Worm (Caenorhabditis elegans) whole organism, L2 larva: ENCODE measurements around the gene dhgd-1.

ENCODE experiments used
- C34F6.9 ChIP-seq: fragments of 150-350 bp; optimal IDR thresholded peaks from 2 replicates; lab custom pipeline; 2014; ENCODE audit warnings: missing biosample characterization, missing genetic modification characterization
- F13H6.1 ChIP-seq: sonication (generic microtip); optimal IDR thresholded peaks from 2 replicates; lab custom pipeline; 2016; ENCODE audit warnings: missing genetic modification characterization, missing compliant biosample characterization
- R02D3.7 ChIP-seq: fragments of 150-350 bp; optimal IDR thresholded peaks from 2 replicates; lab custom pipeline; 2014; ENCODE audit warnings: missing biosample characterization, missing genetic modification characterization
- Y55F3AM.14 ChIP-seq: fragments of 200-800 bp; sonication (Bioruptor generic); optimal IDR thresholded peaks from 2 replicates; lab custom pipeline; 2018; ENCODE audit warnings: mild to moderate bottlenecking, missing genetic modification characterization, missing compliant biosample characterization
- alr-1 ChIP-seq: fragments of 150-350 bp; optimal IDR thresholded peaks from 2 replicates; lab custom pipeline; 2014; ENCODE audit warnings: missing biosample characterization, missing genetic modification characterization
- aly-2 ChIP-seq: fragments of 150-350 bp; optimal IDR thresholded peaks from 2 replicates; lab custom pipeline; 2014; ENCODE audit warnings: missing biosample characterization, missing genetic modification characterization
- ama-1 ChIP-seq: fragments of 150-350 bp; optimal IDR thresholded peaks from 2 replicates; lab custom pipeline; 2018; ENCODE audit warnings: inconsistent platforms
- blmp-1 ChIP-seq: sonication (generic microtip); optimal IDR thresholded peaks from 2 replicates; lab custom pipeline; 2017; ENCODE audit warnings: missing genetic modification characterization, mild to moderate bottlenecking, missing compliant biosample characterization, antibody characterized with exemption, moderate library complexity; ENCODE audit not compliant: insufficient read depth
- ceh-16 ChIP-seq: fragments of 150-350 bp; optimal IDR thresholded peaks from 2 replicates; lab custom pipeline; 2014; ENCODE audit warnings: missing biosample characterization, missing genetic modification characterization
- ceh-82 ChIP-seq: fragments of 150-350 bp; optimal IDR thresholded peaks from 2 replicates; lab custom pipeline; 2014; ENCODE audit warnings: missing biosample characterization, missing genetic modification characterization
- crh-2 ChIP-seq: sonication (generic microtip); optimal IDR thresholded peaks from 2 replicates; lab custom pipeline; 2017; ENCODE audit warnings: missing biosample characterization, missing genetic modification characterization
- elt-3 ChIP-seq: sonication (generic microtip); optimal IDR thresholded peaks from 2 replicates; lab custom pipeline; 2017; ENCODE audit warnings: missing biosample characterization, missing genetic modification characterization
- fos-1 ChIP-seq: fragments of 150-350 bp; optimal IDR thresholded peaks from 2 replicates; lab custom pipeline; 2014; ENCODE audit warnings: missing biosample characterization, missing genetic modification characterization
- gmeb-1 ChIP-seq: fragments of 150-350 bp; optimal IDR thresholded peaks from 2 replicates; lab custom pipeline; 2014; ENCODE audit warnings: missing biosample characterization, missing genetic modification characterization
- lin-39 ChIP-seq: fragments of 150-350 bp; optimal IDR thresholded peaks from 2 replicates; lab custom pipeline; 2014; ENCODE audit warnings: missing biosample characterization, missing genetic modification reagents, missing genetic modification characterization
- lsy-2 ChIP-seq, 2 experiments: fragments of 150-350 bp in 1 of 2; sonication (generic microtip) in 1 of 2; optimal IDR thresholded peaks; 2 replicates each; lab custom pipeline; 2014 to 2017; ENCODE audit warnings: missing biosample characterization in 2 of 2, missing genetic modification characterization in 2 of 2
- mab-5 ChIP-seq: fragments of 150-350 bp; optimal IDR thresholded peaks from 2 replicates; lab custom pipeline; 2014; ENCODE audit warnings: missing biosample characterization, missing genetic modification characterization
- mdl-1 ChIP-seq, 2 experiments: fragments of 150-350 bp in 1 of 2; sonication (generic microtip) in 1 of 2; optimal IDR thresholded peaks; 2 replicates each; lab custom pipeline; 2017; ENCODE audit warnings: missing biosample characterization in 2 of 2, missing genetic modification characterization in 2 of 2
- nhr-10 ChIP-seq: sonication (generic microtip); optimal IDR thresholded peaks from 2 replicates; lab custom pipeline; 2017; ENCODE audit warnings: missing biosample characterization, missing genetic modification characterization
- nhr-11 ChIP-seq: fragments of 150-350 bp; optimal IDR thresholded peaks from 2 replicates; lab custom pipeline; 2014; ENCODE audit warnings: missing biosample characterization, missing genetic modification characterization
- nhr-12 ChIP-seq: fragments of 150-350 bp; optimal IDR thresholded peaks from 2 replicates; lab custom pipeline; 2014; ENCODE audit warnings: missing biosample characterization, missing genetic modification characterization
- nhr-237 ChIP-seq: fragments of 150-350 bp; optimal IDR thresholded peaks from 2 replicates; lab custom pipeline; 2014; ENCODE audit warnings: missing biosample characterization, missing genetic modification characterization
- nhr-6 ChIP-seq: fragments of 150-350 bp; optimal IDR thresholded peaks from 2 replicates; lab custom pipeline; 2014; ENCODE audit warnings: missing biosample characterization, missing genetic modification characterization
- nhr-77 ChIP-seq: fragments of 150-350 bp; optimal IDR thresholded peaks from 2 replicates; lab custom pipeline; 2014; ENCODE audit warnings: missing biosample characterization, missing genetic modification characterization
- peb-1 ChIP-seq: fragments of 150-350 bp; optimal IDR thresholded peaks from 2 replicates; lab custom pipeline; 2014; ENCODE audit warnings: missing biosample characterization, missing genetic modification characterization
- sem-4 ChIP-seq: fragments of 150-350 bp; optimal IDR thresholded peaks from 2 replicates; lab custom pipeline; 2014; ENCODE audit warnings: missing biosample characterization, missing genetic modification reagents, missing genetic modification characterization
- sma-3 ChIP-seq: sonication (generic microtip); optimal IDR thresholded peaks from 2 replicates; lab custom pipeline; 2016; ENCODE audit warnings: missing genetic modification reagents, missing genetic modification characterization, missing compliant biosample characterization
- sma-9 ChIP-seq, 2 experiments: fragments of 150-350 bp in 1 of 2; sonication (generic microtip) in 1 of 2; optimal IDR thresholded peaks; 2 replicates each; lab custom pipeline; 2014 to 2016; ENCODE audit warnings: missing genetic modification characterization in 2 of 2, mild to moderate bottlenecking in 1 of 2, missing biosample characterization in 1 of 2, missing compliant biosample characterization in 1 of 2, missing genetic modification reagents in 1 of 2, moderate library complexity in 1 of 2
- snpc-4 ChIP-seq: fragments of 150-350 bp; optimal IDR thresholded peaks from 2 replicates; lab custom pipeline; 2014; ENCODE audit warnings: missing biosample characterization, missing genetic modification characterization
- unc-39 ChIP-seq: fragments of 150-350 bp; optimal IDR thresholded peaks from 2 replicates; lab custom pipeline; 2014; ENCODE audit warnings: missing biosample characterization, missing genetic modification characterization
- unc-55 ChIP-seq: fragments of 150-350 bp; sonication (generic microtip); optimal IDR thresholded peaks from 3 replicates; lab custom pipeline; 2014; ENCODE audit warnings: missing biosample characterization, missing genetic modification reagents, missing genetic modification characterization
- ztf-1 ChIP-seq: fragments of 200-800 bp; sonication (Bioruptor generic); conservative IDR thresholded peaks from 2 replicates; pipeline ENCODE4 v1.3.6; 2022; ENCODE audit warnings: missing genetic modification characterization, missing compliant biosample characterization
- ztf-4 ChIP-seq: fragments of 150-350 bp; optimal IDR thresholded peaks from 2 replicates; lab custom pipeline; 2014; ENCODE audit warnings: missing biosample characterization, missing genetic modification characterization

Gene dhgd-1

ce11 chrII:11518184-11518583 lies 33.7 kb downstream of the dhgd-1 start, which contains the start of gene B0334.10:
Gene B0334.10, plus strand, starts transcription at chrII:11518484.
- TF ChIP-seq unc-55 (no peak), Y55F3AM.14 (GFP tag; lab: Kevin White, UChicago) (no peak), ceh-82 (tag; lab: Kevin White, UChicago) (no peak), ceh-16 (tag; lab: Kevin White, UChicago) (no peak), aly-2 (tag; lab: Kevin White, UChicago) (no peak), mab-5 (no peak), nhr-6 (tag; lab: Kevin White, UChicago) (no peak), ztf-1 (GFP tag; lab: Robert Waterston, UW) (no peak), nhr-237 (no peak), lin-39 (tag; lab: Kevin White, UChicago) (no peak), blmp-1 (tag; lab: Kevin White, UChicago) (no peak), peb-1 (tag; lab: Kevin White, UChicago) (no peak), R02D3.7 (tag; lab: Kevin White, UChicago) (no peak)

DNA sequence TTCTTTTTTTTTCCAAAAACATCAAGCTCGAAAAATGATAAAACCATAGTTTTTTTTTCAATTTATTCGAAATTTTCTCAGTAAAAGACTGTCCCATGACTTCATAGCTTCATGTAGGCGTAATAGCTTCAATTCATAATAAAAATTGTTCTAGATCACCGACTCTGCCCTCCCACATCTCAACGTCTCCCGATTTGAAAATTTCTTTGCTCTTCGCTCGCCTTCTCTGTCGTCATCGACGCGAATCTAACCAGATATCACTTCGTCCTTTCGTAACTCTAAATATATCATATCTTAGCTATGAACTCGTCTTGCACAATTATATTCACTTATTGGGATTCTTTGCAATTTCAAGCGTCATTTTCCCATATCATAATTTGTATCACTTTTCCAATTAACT lies 37.1 kb downstream of the dhgd-1 start, which contains the start of gene srh-44:
TSS of gene srh-44 (plus strand) at position 301 of the 400 bp plus-strand sequence.
- TF ChIP-seq peb-1 (tag; lab: Kevin White, UChicago): no peak
- no peak for TF ChIP-seq sma-9 (GFP tag; optimal IDR thresholded peaks at IDR 0.05; lab: Kevin White, UChicago)
- no peak for TF ChIP-seq sma-9 (tag; optimal IDR thresholded peaks at IDR 0.05; lab: Kevin White, UChicago)
- TF ChIP-seq snpc-4 (tag; lab: Kevin White, UChicago): no peak
- TF ChIP-seq alr-1: no peak
- TF ChIP-seq lsy-2 (tag; optimal IDR thresholded peaks at IDR 0.05; lab: Kevin White, UChicago): no peak
- TF ChIP-seq nhr-237: no peak
- no peak for TF ChIP-seq nhr-77

- TF ChIP-seq nhr-11 (no peak), unc-39 (tag; lab: Kevin White, UChicago) (no peak), C34F6.9 (tag; lab: Kevin White, UChicago) (no peak), mdl-1 (tag; optimal IDR thresholded peaks at IDR 0.05; lab: Kevin White, UChicago) (no peak), fos-1 (tag; lab: Kevin White, UChicago) (no peak), R02D3.7 (tag; lab: Kevin White, UChicago) (no peak), nhr-10 (tag; lab: Kevin White, UChicago) (no peak), ztf-1 (GFP tag; lab: Robert Waterston, UW) (no peak), aly-2 (tag; lab: Kevin White, UChicago) (no peak), ama-1 (lab: Kevin White, UChicago) (no peak), ceh-82 (tag; lab: Kevin White, UChicago) (no peak), ztf-4 (tag; lab: Kevin White, UChicago) (no peak), gmeb-1 (tag; lab: Kevin White, UChicago) (no peak)
These were observed 39.0 kb downstream of the dhgd-1 start for ce11 chrII:11512921-11513320.

DNA sequence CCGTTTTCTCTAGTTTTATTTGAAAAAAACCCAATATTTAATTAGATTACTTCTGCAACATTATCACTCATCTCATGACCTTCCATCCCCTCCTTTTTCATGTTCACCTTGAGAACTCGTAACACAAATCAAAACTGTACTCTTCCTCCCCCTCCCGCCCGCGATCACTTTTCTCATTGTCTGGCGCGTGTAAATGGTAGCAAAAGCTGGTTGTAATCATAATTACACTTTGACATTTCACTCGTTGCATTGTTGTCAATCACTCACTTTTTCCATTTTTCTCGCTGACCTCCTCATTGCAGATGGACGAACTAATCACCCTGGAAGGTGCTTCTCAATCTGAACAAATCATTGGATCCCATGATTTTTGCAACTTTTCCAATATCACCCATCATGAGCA lies 41.5 kb downstream of the dhgd-1 start, which contains the start of gene npr-41:
TSS of gene npr-41 (plus strand) at position 301 of the 400 bp plus-strand sequence.
- TF ChIP-seq F13H6.1 (tag; lab: Kevin White, UChicago) (no peak), nhr-12 (no peak), nhr-6 (tag; lab: Kevin White, UChicago) (no peak), ztf-4 (tag; lab: Kevin White, UChicago) (no peak), crh-2 (tag; lab: Kevin White, UChicago) (no peak)

ce11 chrII:11503761-11504160 lies 48.1 kb downstream of the dhgd-1 start:
- TF ChIP-seq sma-9 (GFP tag; optimal IDR thresholded peaks at IDR 0.05; lab: Kevin White, UChicago) (no peak), sma-9 (tag; optimal IDR thresholded peaks at IDR 0.05; lab: Kevin White, UChicago) (no peak), nhr-10 (tag; lab: Kevin White, UChicago) (no peak), gmeb-1 (tag; lab: Kevin White, UChicago) (no peak), sem-4 (tag; lab: Kevin White, UChicago) (no peak), nhr-77 (no peak), alr-1 (no peak), Y55F3AM.14 (GFP tag; lab: Kevin White, UChicago) (no peak), sma-3 (GFP tag; lab: Kevin White, UChicago) (no peak), elt-3 (tag; lab: Kevin White, UChicago) (no peak), unc-55 (no peak)
